Fruit fly (Drosophila melanogaster) S2 (cell line): ENCODE results near the gene Abcd1.

ENCODE experiments used
- CG8478 ChIP-seq: fragments of >200 bp; optimal IDR thresholded peaks from 2 replicates; lab custom pipeline; 2018
- CTCF ChIP-seq, 2 experiments: fragments of >200 bp; optimal IDR thresholded peaks; 2 replicates each; lab custom pipeline; 2018

Abcd1 gene

dm6 chr4:193386-194334 is at the start of gene Abcd1:
Abcd1 (minus strand) TSS chr4:193829.
- TF ChIP-seq CG8478 (lab: Kevin White, UChicago) = no peak
- TF ChIP-seq CTCF (optimal IDR thresholded peaks at IDR 0.05; lab: Kevin White, UChicago) = no peak

dm6 chr4:240850-241249 is 47.2 kb upstream of the Abcd1 start:
- TF ChIP-seq CG8478 (lab: Kevin White, UChicago) = no peak
- TF ChIP-seq CTCF (optimal IDR thresholded peaks at IDR 0.05; lab: Kevin White, UChicago) = no peak

dm6 chr4:238400-238799 is 44.8 kb upstream of the Abcd1 start:
- TF ChIP-seq CG8478 (lab: Kevin White, UChicago) = no peak
- no peak for TF ChIP-seq CTCF (optimal IDR thresholded peaks at IDR 0.05; lab: Kevin White, UChicago)

- no peak for TF ChIP-seq CTCF (optimal IDR thresholded peaks at IDR 0.05; lab: Kevin White, UChicago)
- TF ChIP-seq CG8478 (lab: Kevin White, UChicago) = no peak
Measured at dm6 chr4:231185-231584, 37.6 kb upstream of the Abcd1 start.

- no peak for TF ChIP-seq CTCF (optimal IDR thresholded peaks at IDR 0.05; lab: Kevin White, UChicago)
- TF ChIP-seq CG8478 (lab: Kevin White, UChicago) = no peak
Measured at dm6 chr4:230430-230829, 36.8 kb upstream of the Abcd1 start, which contains the start of gene CG1674. CG1674 (plus strand) TSS chr4:230730.

dm6 chr4:227648-228047 is 34.0 kb upstream of the Abcd1 start, which contains the start of the genes CG31999 and yellow-h:
CG31999 (minus strand) TSS chr4:227748.
yellow-h (plus strand) TSS chr4:227922.
- TF ChIP-seq CTCF (optimal IDR thresholded peaks at IDR 0.05; lab: Kevin White, UChicago) = no peak

- TF ChIP-seq CTCF (optimal IDR thresholded peaks at IDR 0.05; lab: Kevin White, UChicago) = no peak
- no peak for TF ChIP-seq CG8478 (lab: Kevin White, UChicago)
Measured at dm6 chr4:226751-227150, 33.1 kb upstream of the Abcd1 start.

- TF ChIP-seq CTCF (optimal IDR thresholded peaks at IDR 0.05; lab: Kevin White, UChicago) (no peak), CG8478 (lab: Kevin White, UChicago) (no peak)
Measured at dm6 chr4:225824-226223, 32.2 kb upstream of the Abcd1 start.

- TF ChIP-seq CTCF (optimal IDR thresholded peaks at IDR 0.05; lab: Kevin White, UChicago) (no peak), CG8478 (lab: Kevin White, UChicago) (no peak)
Measured at dm6 chr4:210011-210649, 16.5 kb upstream of the Abcd1 start, which contains the start of gene Crk. Crk (plus strand) TSS chr4:210224.

- peak; percentile 28 to 33 for TF ChIP-seq CTCF (optimal IDR thresholded peaks at IDR 0.05; lab: Kevin White, UChicago)
- no peak for TF ChIP-seq CG8478 (lab: Kevin White, UChicago)
Measured at dm6 chr4:205671-206252, 12.1 kb upstream of the Abcd1 start, which contains the start of gene CG31998. CG31998 (minus strand) TSS chr4:205945.

dm6 chr4:192540-192939 is 1.1 kb downstream of the Abcd1 start:
- TF ChIP-seq CTCF (optimal IDR thresholded peaks at IDR 0.05; lab: Kevin White, UChicago) (no peak), CG8478 (lab: Kevin White, UChicago) (no peak)

dm6 chr4:183681-184080 is 9.9 kb downstream of the Abcd1 start:
- TF ChIP-seq CG8478 (lab: Kevin White, UChicago) = no peak
- no peak for TF ChIP-seq CTCF (optimal IDR thresholded peaks at IDR 0.05; lab: Kevin White, UChicago)

dm6 chr4:181639-182038 is 12.0 kb downstream of the Abcd1 start:
- no peak for TF ChIP-seq CG8478 (lab: Kevin White, UChicago)
- TF ChIP-seq CTCF (optimal IDR thresholded peaks at IDR 0.05; lab: Kevin White, UChicago) = no peak

dm6 chr4:180780-181179 is 12.8 kb downstream of the Abcd1 start:
- no peak for TF ChIP-seq CG8478 (lab: Kevin White, UChicago)

- no peak for TF ChIP-seq CTCF (optimal IDR thresholded peaks at IDR 0.05; lab: Kevin White, UChicago)
- no peak for TF ChIP-seq CG8478 (lab: Kevin White, UChicago)
Measured at dm6 chr4:179920-180261, 13.7 kb downstream of the Abcd1 start.
